Worm (Caenorhabditis elegans) whole organism, early embryonic: ENCODE measurements around the gene ZK488.6.

Experiments
- B0310.2 ChIP-seq: sonication (generic microtip); optimal IDR thresholded peaks from 2 replicates; lab custom pipeline; 2016; ENCODE audit warnings: mild to moderate bottlenecking, missing genetic modification characterization, missing compliant biosample characterization
- F13C5.2 ChIP-seq: sonication (generic microtip); optimal IDR thresholded peaks from 2 replicates; lab custom pipeline; 2017; ENCODE audit warnings: mild to moderate bottlenecking, missing genetic modification characterization, inconsistent platforms, missing compliant biosample characterization
- aly-1 ChIP-seq: sonication (generic microtip); optimal IDR thresholded peaks from 2 replicates; lab custom pipeline; 2016; ENCODE audit warnings: missing genetic modification characterization, missing compliant biosample characterization
- ama-1 ChIP-seq: fragments of 150-350 bp; optimal IDR thresholded peaks from 2 replicates; lab custom pipeline; 2014
- ceh-13 ChIP-seq: fragments of 200-800 bp; sonication (Bioruptor generic); optimal IDR thresholded peaks from 2 replicates; lab custom pipeline; 2018; ENCODE audit warnings: mild to moderate bottlenecking, missing genetic modification characterization, missing compliant biosample characterization
- ceh-36 ChIP-seq: sonication (generic microtip); optimal IDR thresholded peaks from 2 replicates; lab custom pipeline; 2016; ENCODE audit warnings: missing genetic modification characterization, inconsistent platforms, missing compliant biosample characterization
- ets-7 ChIP-seq: sonication (generic microtip); optimal IDR thresholded peaks from 2 replicates; lab custom pipeline; 2016; ENCODE audit warnings: missing genotype, missing genetic modification characterization, missing compliant biosample characterization
- flt-1 ChIP-seq: fragments of 200-800 bp; sonication (Bioruptor generic); IDR thresholded peaks from 2 replicates; pipeline ENCODE4 v1.3.6; 2022; ENCODE audit warnings: missing genetic modification characterization, missing compliant biosample characterization
- hmg-4 ChIP-seq: fragments of 200-800 bp; sonication (Bioruptor generic); optimal IDR thresholded peaks from 2 replicates; lab custom pipeline; 2018; ENCODE audit warnings: mild to moderate bottlenecking, missing genetic modification characterization, missing compliant biosample characterization
- scrt-1 ChIP-seq: fragments of 200-800 bp; sonication (Bioruptor generic); IDR thresholded peaks from 2 replicates; pipeline ENCODE4 v1.3.6; 2022; ENCODE audit warnings: missing genetic modification characterization, missing compliant biosample characterization
- sea-1 ChIP-seq: fragments of 200-800 bp; sonication (Bioruptor generic); conservative IDR thresholded peaks from 2 replicates; pipeline ENCODE4 v1.3.6; 2022; ENCODE audit warnings: missing genetic modification characterization, missing compliant biosample characterization
- tbx-11 ChIP-seq: fragments of 200-800 bp; sonication (Bioruptor generic); IDR thresholded peaks from 2 replicates; pipeline ENCODE4 v1.3.6; 2022; ENCODE audit warnings: missing genetic modification characterization, missing compliant biosample characterization
- tbx-37 ChIP-seq: fragments of 200-800 bp; sonication (Bioruptor generic); conservative IDR thresholded peaks from 2 replicates; pipeline ENCODE4 v1.3.6; 2022; ENCODE audit warnings: missing genetic modification reagents, missing genetic modification characterization, missing compliant biosample characterization

ce11 chrV:634855-635254, 44.6 kb downstream of the ZK488.6 start, which contains the start of gene F48G7.10:
- TF ChIP-seq aly-1 (tag; lab: Kevin White, UChicago) = no peak
- no peak for TF ChIP-seq sea-1 (GFP tag; lab: Robert Waterston, UW)
- TF ChIP-seq flt-1 (GFP tag; lab: Robert Waterston, UW) = no peak
- TF ChIP-seq ama-1 (lab: Kevin White, UChicago) = no peak
- TF ChIP-seq F13C5.2 = no peak
- TF ChIP-seq B0310.2 (tag; lab: Kevin White, UChicago) = no peak
- TF ChIP-seq hmg-4 (GFP tag; lab: Kevin White, UChicago) = no peak
- no peak for TF ChIP-seq tbx-11 (GFP tag; lab: Robert Waterston, UW)
- no peak for TF ChIP-seq ceh-36 (tag; lab: Kevin White, UChicago)
- no peak for TF ChIP-seq tbx-37 (GFP tag; lab: Robert Waterston, UW)
- no peak for TF ChIP-seq scrt-1 (GFP tag; lab: Robert Waterston, UW)
- no peak for TF ChIP-seq ceh-13 (GFP tag; lab: Kevin White, UChicago)
- no peak for TF ChIP-seq ets-7
